Worm (Caenorhabditis elegans) whole organism, L2 larva: ENCODE data around the gene nol-56.

Experiments
- fos-1 ChIP-seq: fragments of 150-350 bp; optimal IDR thresholded peaks from 2 replicates; lab custom pipeline; 2014; ENCODE audit warnings: missing biosample characterization, missing genetic modification characterization
- snpc-4 ChIP-seq: fragments of 150-350 bp; optimal IDR thresholded peaks from 2 replicates; lab custom pipeline; 2014; ENCODE audit warnings: missing biosample characterization, missing genetic modification characterization

ce11 chrV:10381726-10382125 lies 28.9 kb upstream of the nol-56 start, which contains the start of gene abu-1:
- TF ChIP-seq fos-1 (tag; lab: Kevin White, UChicago) (no peak), snpc-4 (tag; lab: Kevin White, UChicago) (no peak)
